Worm (Caenorhabditis elegans) whole organism, mixed stage, embryonic: Measurements from ENCODE around the gene C12D8.13.

Experiments
- M03D4.4 ChIP-seq: sonication (generic microtip); optimal IDR thresholded peaks from 2 replicates; lab custom pipeline; 2017; ENCODE audit warnings: mild to moderate bottlenecking, missing genetic modification characterization, missing compliant biosample characterization
- bed-3 ChIP-seq: fragments of 200-800 bp; sonication (Bioruptor generic); optimal IDR thresholded peaks from 3 replicates; lab custom pipeline; 2018; ENCODE audit warnings: mild to moderate bottlenecking, missing genetic modification characterization, moderate library complexity, missing compliant biosample characterization
- blmp-1 ChIP-seq: fragments of 150-350 bp; optimal IDR thresholded peaks from 2 replicates; lab custom pipeline; 2014; ENCODE audit warnings: missing biosample characterization, missing genetic modification characterization
- ceh-39 ChIP-seq: fragments of 150-350 bp; optimal IDR thresholded peaks from 2 replicates; lab custom pipeline; 2014; ENCODE audit warnings: missing biosample characterization, missing genetic modification characterization
- ceh-43 ChIP-seq: fragments of 200-800 bp; sonication (Bioruptor generic); optimal IDR thresholded peaks from 2 replicates; lab custom pipeline; 2018; ENCODE audit warnings: mild to moderate bottlenecking, missing genetic modification characterization, moderate library complexity, missing compliant biosample characterization
- ceh-83 ChIP-seq: fragments of 200-800 bp; sonication (Bioruptor generic); optimal IDR thresholded peaks from 2 replicates; lab custom pipeline; 2018; ENCODE audit warnings: mild to moderate bottlenecking, missing genetic modification characterization, missing compliant biosample characterization
- ces-1 ChIP-seq: fragments of 150-350 bp; optimal IDR thresholded peaks from 2 replicates; lab custom pipeline; 2014; ENCODE audit warnings: missing biosample characterization, missing genetic modification reagents, missing genetic modification characterization
- cnd-1 ChIP-seq: fragments of 200-800 bp; sonication (Bioruptor generic); optimal IDR thresholded peaks from 2 replicates; lab custom pipeline; 2018; ENCODE audit warnings: mild to moderate bottlenecking, missing genetic modification characterization, missing compliant biosample characterization
- drap-1 ChIP-seq: fragments of 200-800 bp; sonication (Bioruptor generic); optimal IDR thresholded peaks from 3 replicates; lab custom pipeline; 2018; ENCODE audit warnings: mild to moderate bottlenecking, missing genetic modification characterization, missing compliant biosample characterization
- elt-1 ChIP-seq: sonication (generic microtip); optimal IDR thresholded peaks from 2 replicates; lab custom pipeline; 2017; ENCODE audit warnings: missing genetic modification characterization, mild to moderate bottlenecking, missing compliant biosample characterization, antibody characterized with exemption, moderate library complexity, borderline replicate concordance; ENCODE audit not compliant: insufficient read depth
- elt-3 ChIP-seq: fragments of 150-350 bp; optimal IDR thresholded peaks from 2 replicates; lab custom pipeline; 2014; ENCODE audit warnings: missing biosample characterization, missing genetic modification characterization
- flh-1 ChIP-seq: fragments of 200-800 bp; sonication (Bioruptor generic); optimal IDR thresholded peaks from 2 replicates; lab custom pipeline; 2018; ENCODE audit warnings: mild to moderate bottlenecking, missing genetic modification characterization, moderate library complexity, missing compliant biosample characterization
- ham-2 ChIP-seq: fragments of 200-800 bp; sonication (Bioruptor generic); optimal IDR thresholded peaks from 2 replicates; lab custom pipeline; 2018; ENCODE audit warnings: mild to moderate bottlenecking, missing genetic modification characterization, missing compliant biosample characterization
- hlh-1 ChIP-seq: fragments of 150-350 bp; optimal IDR thresholded peaks from 2 replicates; lab custom pipeline; 2014; ENCODE audit warnings: missing biosample characterization, missing genetic modification reagents, missing genetic modification characterization
- lin-13 ChIP-seq: fragments of 150-350 bp; optimal IDR thresholded peaks from 2 replicates; lab custom pipeline; 2014; ENCODE audit warnings: missing biosample characterization, missing genetic modification characterization
- lin-32 ChIP-seq: fragments of 200-800 bp; sonication (Bioruptor generic); optimal IDR thresholded peaks from 2 replicates; lab custom pipeline; 2018; ENCODE audit warnings: mild to moderate bottlenecking, missing genetic modification characterization, missing compliant biosample characterization
- mab-5 ChIP-seq: fragments of 150-350 bp; optimal IDR thresholded peaks from 2 replicates; lab custom pipeline; 2014; ENCODE audit warnings: missing biosample characterization, missing genetic modification characterization
- mls-2 ChIP-seq: sonication (generic microtip); optimal IDR thresholded peaks from 2 replicates; lab custom pipeline; 2016; ENCODE audit warnings: mild to moderate bottlenecking, missing genetic modification characterization, moderate library complexity, missing compliant biosample characterization
- nhr-12 ChIP-seq: fragments of 150-350 bp; optimal IDR thresholded peaks from 2 replicates; lab custom pipeline; 2014; ENCODE audit warnings: missing biosample characterization, missing genetic modification characterization
- nhr-2 ChIP-seq: fragments of 150-350 bp; optimal IDR thresholded peaks from 2 replicates; lab custom pipeline; 2014; ENCODE audit warnings: missing biosample characterization, missing genetic modification characterization
- nhr-237 ChIP-seq: fragments of 150-350 bp; optimal IDR thresholded peaks from 2 replicates; lab custom pipeline; 2014; ENCODE audit warnings: missing biosample characterization, missing genetic modification characterization
- nhr-28 ChIP-seq: fragments of 150-350 bp; optimal IDR thresholded peaks from 2 replicates; lab custom pipeline; 2014; ENCODE audit warnings: missing biosample characterization, missing genetic modification characterization
- nhr-76 ChIP-seq: sonication (generic microtip); optimal IDR thresholded peaks from 2 replicates; lab custom pipeline; 2017; ENCODE audit warnings: missing biosample characterization, missing genetic modification characterization
- pha-4 ChIP-seq: fragments of 150-350 bp; optimal IDR thresholded peaks from 2 replicates; lab custom pipeline; 2018; ENCODE audit warnings: missing biosample characterization, missing genetic modification reagents, missing genetic modification characterization
- sem-2 ChIP-seq: fragments of 200-800 bp; sonication (Bioruptor generic); optimal IDR thresholded peaks from 2 replicates; lab custom pipeline; 2018; ENCODE audit warnings: mild to moderate bottlenecking, missing genetic modification characterization, missing compliant biosample characterization
- snpc-4 ChIP-seq: fragments of 150-350 bp; optimal IDR thresholded peaks from 2 replicates; lab custom pipeline; 2014; ENCODE audit warnings: missing biosample characterization, missing genetic modification characterization
- sptf-1 ChIP-seq: sonication (generic microtip); optimal IDR thresholded peaks from 2 replicates; lab custom pipeline; 2017; ENCODE audit warnings: mild to moderate bottlenecking, missing genetic modification characterization, moderate library complexity, missing compliant biosample characterization
- tbx-8 ChIP-seq: fragments of 200-800 bp; sonication (Bioruptor generic); optimal IDR thresholded peaks from 2 replicates; lab custom pipeline; 2018; ENCODE audit warnings: mild to moderate bottlenecking, missing genetic modification characterization, moderate library complexity, missing compliant biosample characterization
- unc-120 ChIP-seq: sonication (generic microtip); optimal IDR thresholded peaks from 2 replicates; lab custom pipeline; 2017; ENCODE audit warnings: missing genetic modification characterization, missing compliant biosample characterization; ENCODE audit not compliant: poor library complexity, severe bottlenecking
- unc-39 ChIP-seq: fragments of 150-350 bp; optimal IDR thresholded peaks from 2 replicates; lab custom pipeline; 2014; ENCODE audit warnings: missing biosample characterization, missing genetic modification characterization
- unc-62 ChIP-seq: fragments of 150-350 bp; optimal IDR thresholded peaks from 2 replicates; lab custom pipeline; 2014; ENCODE audit warnings: missing biosample characterization, missing genetic modification reagents, missing genetic modification characterization
- zip-8 ChIP-seq: fragments of 150-350 bp; optimal IDR thresholded peaks from 2 replicates; lab custom pipeline; 2014; ENCODE audit warnings: missing biosample characterization, missing genetic modification characterization

The C12D8.13 gene

ce11 chrV:10249515-10249914, 29.0 kb upstream of the C12D8.13 start:
- TF ChIP-seq nhr-2 (tag; lab: Kevin White, UChicago) (no peak), unc-120 (tag; lab: Kevin White, UChicago) (no peak), ces-1 (GFP tag; lab: Kevin White, UChicago) (no peak), bed-3 (GFP tag; lab: Kevin White, UChicago) (no peak), lin-13 (tag; lab: Kevin White, UChicago) (no peak), hlh-1 (tag; lab: Kevin White, UChicago) (no peak), tbx-8 (GFP tag; lab: Kevin White, UChicago) (no peak), mls-2 (tag; lab: Kevin White, UChicago) (no peak), nhr-237 (tag; lab: Kevin White, UChicago) (no peak), pha-4 (no peak)

ce11 chrV:10248255-10248979, 27.9 kb upstream of the C12D8.13 start, which contains the start of gene akt-1:
akt-1 (plus strand) TSS chrV:10248905.
- no peak for TF ChIP-seq mls-2 (tag; lab: Kevin White, UChicago)
- no peak for TF ChIP-seq unc-62 (GFP tag; lab: Kevin White, UChicago)
- no peak for TF ChIP-seq flh-1 (GFP tag; lab: Kevin White, UChicago)
- TF ChIP-seq unc-120 (tag; lab: Kevin White, UChicago): no peak
- TF ChIP-seq nhr-2 (tag; lab: Kevin White, UChicago): no peak
- no peak for TF ChIP-seq cnd-1
- no peak for TF ChIP-seq drap-1 (GFP tag; lab: Kevin White, UChicago)
- TF ChIP-seq mab-5: no peak
- no peak for TF ChIP-seq ceh-39 (tag; lab: Kevin White, UChicago)
- no peak for TF ChIP-seq nhr-76 (tag; lab: Kevin White, UChicago)
- TF ChIP-seq, all 35 proteins: peak for 0

ce11 chrV:10247673-10248239, 27.3 kb upstream of the C12D8.13 start:
- TF ChIP-seq lin-13 (tag; lab: Kevin White, UChicago): no peak
- no peak for TF ChIP-seq nhr-12 (tag; lab: Kevin White, UChicago)
- no peak for TF ChIP-seq lin-32
- no peak for TF ChIP-seq tbx-8 (GFP tag; lab: Kevin White, UChicago)
- no peak for TF ChIP-seq ces-1 (GFP tag; lab: Kevin White, UChicago)
- TF ChIP-seq unc-120 (tag; lab: Kevin White, UChicago): no peak
- TF ChIP-seq ceh-39 (tag; lab: Kevin White, UChicago): no peak
- TF ChIP-seq mab-5: no peak
- no peak for TF ChIP-seq elt-3 (tag; lab: Kevin White, UChicago)
- TF ChIP-seq sptf-1: no peak
- TF ChIP-seq drap-1 (GFP tag; lab: Kevin White, UChicago): no peak
- TF ChIP-seq nhr-28 (tag; lab: Kevin White, UChicago): no peak
- TF ChIP-seq nhr-2 (tag; lab: Kevin White, UChicago): no peak
- TF ChIP-seq ceh-43 (GFP tag; lab: Kevin White, UChicago): no peak
- TF ChIP-seq ham-2 (GFP tag; lab: Kevin White, UChicago): no peak
- no peak for TF ChIP-seq pha-4
- TF ChIP-seq, all 35 proteins: peak for 0

ce11 chrV:10246967-10247366, 26.5 kb upstream of the C12D8.13 start:
- no peak for TF ChIP-seq nhr-237 (tag; lab: Kevin White, UChicago)
- peak; percentile 75 for TF ChIP-seq pha-4

ce11 chrV:10246443-10246885, 26.0 kb upstream of the C12D8.13 start:
- TF ChIP-seq ces-1 (GFP tag; lab: Kevin White, UChicago): peak; percentile 2
- no peak for TF ChIP-seq unc-120 (tag; lab: Kevin White, UChicago)

- TF ChIP-seq elt-3 (tag; lab: Kevin White, UChicago) (no peak), unc-62 (GFP tag; lab: Kevin White, UChicago) (no peak), zip-8 (tag; lab: Kevin White, UChicago) (no peak), nhr-2 (tag; lab: Kevin White, UChicago) (no peak), snpc-4 (tag; lab: Kevin White, UChicago) (no peak), elt-1 (tag; lab: Kevin White, UChicago) (no peak), unc-120 (tag; lab: Kevin White, UChicago) (no peak), hlh-1 (tag; lab: Kevin White, UChicago) (no peak), sem-2 (GFP tag; lab: Kevin White, UChicago) (no peak), M03D4.4 (tag; lab: Kevin White, UChicago) (no peak), lin-13 (tag; lab: Kevin White, UChicago) (no peak), ceh-83 (GFP tag; lab: Kevin White, UChicago) (no peak), blmp-1 (tag; lab: Kevin White, UChicago) (no peak), unc-39 (tag; lab: Kevin White, UChicago) (no peak), flh-1 (GFP tag; lab: Kevin White, UChicago) (no peak), ceh-39 (tag; lab: Kevin White, UChicago) (no peak), pha-4 (no peak)
These were observed 25.1 kb upstream of the C12D8.13 start for ce11 chrV:10245615-10246014.
